Fruit fly (Drosophila melanogaster) whole organism, prepupa: ENCODE results near the gene CG8300.

Experiments used
- CG6854 ChIP-seq: fragments of 200-800 bp; sonication (Bioruptor generic); optimal IDR thresholded peaks from 2 replicates; lab custom pipeline; 2017; ENCODE audit warnings: missing biosample characterization, mild to moderate bottlenecking, missing genetic modification characterization
- esn ChIP-seq: fragments of 200-800 bp; sonication (Bioruptor generic); optimal IDR thresholded peaks from 2 replicates; lab custom pipeline; 2016; ENCODE audit warnings: missing biosample characterization, mild to moderate bottlenecking, missing genetic modification characterization, moderate library complexity
- fkh ChIP-seq: fragments of 200-800 bp; sonication (Bioruptor generic); optimal IDR thresholded peaks from 3 replicates; lab custom pipeline; 2017; ENCODE audit warnings: missing biosample characterization, mild to moderate bottlenecking, missing genetic modification characterization, moderate library complexity

DNA sequence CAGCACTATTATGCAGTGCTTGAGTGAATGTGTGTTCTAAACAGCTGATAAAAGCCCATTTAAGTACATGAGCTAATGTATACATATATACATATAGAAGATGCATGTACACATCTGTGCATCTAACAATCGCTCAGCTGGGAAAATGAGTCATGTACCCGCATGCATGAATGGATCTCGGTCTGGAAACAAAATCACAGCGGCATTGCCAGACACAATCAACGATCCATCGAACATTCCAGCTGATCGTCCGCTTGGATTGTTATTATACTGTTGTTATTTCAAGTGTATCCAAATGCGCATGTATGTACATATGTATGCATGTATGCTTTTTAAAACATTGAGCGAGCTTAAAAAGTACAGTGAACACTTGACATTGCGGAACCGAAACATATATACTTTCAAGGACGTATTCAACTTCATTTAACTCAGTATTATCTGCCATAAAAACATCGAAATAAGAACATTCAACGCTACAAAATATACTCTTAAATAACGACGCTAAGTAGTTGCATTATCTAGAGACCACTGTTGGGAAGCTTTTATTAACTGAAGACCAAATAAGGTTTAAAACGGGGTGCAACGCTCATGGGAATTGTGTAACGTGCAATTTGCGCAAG is 9.3 kb upstream of the CG8300 start:
- TF ChIP-seq CG6854 = peak; percentile 75
- TF ChIP-seq esn (GFP tag; lab: Kevin White, UChicago) = peak; percentile 91
- TF ChIP-seq fkh (GFP tag; lab: Kevin White, UChicago) = peak; percentile 52
